Fruit fly (Drosophila melanogaster) whole organism, embryonic: ENCODE results near the gene Blos4.

Experiments
- B-H1 ChIP-seq: fragments of 200-800 bp; sonication (Bioruptor generic); IDR thresholded peaks from 3 replicates; pipeline ENCODE4 v1.3.6; 2022; ENCODE audit warnings: missing biosample characterization, missing genetic modification characterization
- Blimp-1 ChIP-seq: fragments of 200-800 bp; sonication (Bioruptor generic); optimal IDR thresholded peaks from 3 replicates; lab custom pipeline; 2018; ENCODE audit warnings: missing biosample characterization, missing genetic modification characterization, mild to moderate bottlenecking, moderate library complexity, missing genetic modification reagents
- CG18011 ChIP-seq: fragments of 200-800 bp; sonication (Bioruptor generic); optimal IDR thresholded peaks from 2 replicates; lab custom pipeline; 2017; ENCODE audit warnings: missing biosample characterization, missing genetic modification characterization, mild to moderate bottlenecking, moderate library complexity, missing genotype
- CG18599 ChIP-seq: fragments of 200-800 bp; sonication (Bioruptor generic); optimal IDR thresholded peaks from 3 replicates; lab custom pipeline; 2017; ENCODE audit warnings: missing biosample characterization, missing genetic modification characterization, mild to moderate bottlenecking, moderate library complexity, missing genetic modification reagents
- CG2199 ChIP-seq: fragments of 200-800 bp; sonication (Bioruptor generic); IDR thresholded peaks from 3 replicates; pipeline ENCODE4 v1.3.6; 2022; ENCODE audit warnings: missing biosample characterization, missing genetic modification characterization
- CG2889 ChIP-seq: fragments of 200-800 bp; sonication (Bioruptor generic); IDR thresholded peaks from 3 replicates; pipeline ENCODE4 v1.3.6; 2022; ENCODE audit warnings: missing biosample characterization, missing genetic modification characterization
- CG31224 ChIP-seq: fragments of 200-800 bp; sonication (Bioruptor generic); IDR thresholded peaks from 2 replicates; pipeline ENCODE4 v1.3.6; 2022; ENCODE audit warnings: missing biosample characterization, missing genetic modification characterization
- CG3847 ChIP-seq: fragments of 200-800 bp; sonication (Bioruptor generic); IDR thresholded peaks from 2 replicates; pipeline ENCODE4 v1.3.6; 2022; ENCODE audit warnings: missing biosample characterization, missing genetic modification characterization
- CG3995 ChIP-seq: fragments of 200-800 bp; sonication (Bioruptor generic); optimal IDR thresholded peaks from 3 replicates; lab custom pipeline; 2016; ENCODE audit warnings: missing biosample characterization, missing genetic modification characterization
- CG4424 ChIP-seq: fragments of 200-800 bp; sonication (Bioruptor generic); optimal IDR thresholded peaks from 3 replicates; lab custom pipeline; 2016; ENCODE audit warnings: missing biosample characterization, missing genetic modification characterization
- CG7357 ChIP-seq: fragments of 200-800 bp; sonication (Bioruptor generic); IDR thresholded peaks from 3 replicates; pipeline ENCODE4 v1.3.6; 2022; ENCODE audit warnings: missing biosample characterization, missing genetic modification characterization
- CG7556 ChIP-seq: fragments of 200-800 bp; sonication (Bioruptor generic); optimal IDR thresholded peaks from 2 replicates; lab custom pipeline; 2017; ENCODE audit warnings: missing biosample characterization, mild to moderate bottlenecking, missing genetic modification characterization
- CG8388 ChIP-seq: fragments of 200-800 bp; sonication (Bioruptor generic); optimal IDR thresholded peaks from 2 replicates; lab custom pipeline; 2019; ENCODE audit warnings: missing biosample characterization, mild to moderate bottlenecking, missing genetic modification characterization, moderate library complexity
- CG8944 ChIP-seq: fragments of 200-800 bp; sonication (Bioruptor generic); optimal IDR thresholded peaks from 3 replicates; lab custom pipeline; 2016; ENCODE audit warnings: missing biosample characterization, missing genetic modification characterization
- Deaf1 ChIP-seq: fragments of 200-800 bp; optimal IDR thresholded peaks from 3 replicates; lab custom pipeline; 2019; ENCODE audit warnings: missing biosample characterization, mild to moderate bottlenecking, missing genetic modification characterization, moderate library complexity
- Dfd ChIP-seq, 2 experiments: fragments of >200 bp; optimal IDR thresholded peaks; 2 replicates each; lab custom pipeline; 2017; ENCODE audit warnings: missing biosample characterization in 2 of 2, missing genetic modification characterization in 2 of 2
- Dll ChIP-seq: fragments of 200-800 bp; sonication (Bioruptor generic); IDR thresholded peaks from 4 replicates; pipeline ENCODE4 v1.3.6; 2022; ENCODE audit warnings: missing biosample characterization, missing genetic modification characterization; ENCODE audit not compliant: partially characterized antibody
- Ets65A ChIP-seq: fragments of 200-800 bp; sonication (Bioruptor generic); peaks from one replicate; lab custom pipeline; 2016; ENCODE audit warnings: missing biosample characterization, missing genetic modification characterization
- H15 ChIP-seq: fragments of 200-800 bp; sonication (Bioruptor generic); IDR thresholded peaks from 3 replicates; pipeline ENCODE4 v1.3.6; 2022; ENCODE audit warnings: missing biosample characterization, missing genetic modification characterization
- HLH54F ChIP-seq: fragments of 200-800 bp; sonication (Bioruptor generic); optimal IDR thresholded peaks from 3 replicates; lab custom pipeline; 2016; ENCODE audit warnings: missing biosample characterization, missing genetic modification characterization
- Hey ChIP-seq: fragments of 200-800 bp; sonication (Bioruptor generic); optimal IDR thresholded peaks from 3 replicates; lab custom pipeline; 2018; ENCODE audit warnings: missing biosample characterization, mild to moderate bottlenecking, missing genetic modification characterization
- Lim3 ChIP-seq: fragments of 200-800 bp; sonication (Bioruptor generic); IDR thresholded peaks from 2 replicates; pipeline ENCODE4 v1.3.6; 2022; ENCODE audit warnings: missing biosample characterization, missing genetic modification characterization
- MESR4 ChIP-seq: fragments of 200-800 bp; sonication (Bioruptor generic); optimal IDR thresholded peaks from 2 replicates; lab custom pipeline; 2018; ENCODE audit warnings: missing biosample characterization, mild to moderate bottlenecking, missing genetic modification characterization, moderate library complexity
- Trl ChIP-seq, 3 experiments: fragments of >200 bp in 2 of 3; fragments of 200-800 bp in 1 of 3; sonication (Bioruptor generic) in 1 of 3; optimal IDR thresholded peaks; 2 replicates in 1 of 3; 3 replicates in 2 of 3; lab custom pipeline; 2016 to 2017; ENCODE audit warnings: missing biosample characterization in 1 of 3, missing genetic modification characterization in 1 of 3
- abd-A ChIP-seq: fragments of 200-800 bp; sonication (Bioruptor generic); optimal IDR thresholded peaks from 3 replicates; lab custom pipeline; 2019; ENCODE audit warnings: missing biosample characterization, mild to moderate bottlenecking, missing genetic modification characterization, moderate library complexity
- ase ChIP-seq: fragments of 200-800 bp; sonication (Bioruptor generic); IDR thresholded peaks from 3 replicates; pipeline ENCODE4 v1.3.6; 2022; ENCODE audit warnings: missing biosample characterization, missing genetic modification characterization
- bigmax ChIP-seq: fragments of 200-800 bp; sonication (Bioruptor generic); optimal IDR thresholded peaks from 2 replicates; lab custom pipeline; 2018; ENCODE audit warnings: missing biosample characterization, mild to moderate bottlenecking, missing genetic modification characterization
- chif ChIP-seq, 2 experiments: fragments of 200-800 bp; sonication (Bioruptor generic); optimal IDR thresholded peaks; 3 replicates each; lab custom pipeline; 2016; ENCODE audit warnings: missing biosample characterization in 2 of 2, missing genetic modification characterization in 2 of 2
- chm ChIP-seq: fragments of 200-800 bp; sonication (Bioruptor generic); IDR thresholded peaks from 2 replicates; pipeline ENCODE4 v1.3.6; 2022; ENCODE audit warnings: missing biosample characterization, missing genetic modification characterization
- crol ChIP-seq: fragments of 200-800 bp; sonication (Bioruptor generic); IDR thresholded peaks from 2 replicates; pipeline ENCODE4 v1.3.6; 2022; ENCODE audit warnings: missing biosample characterization, missing genetic modification characterization
- en ChIP-seq: fragments of 200-800 bp; sonication (Bioruptor generic); optimal IDR thresholded peaks from 2 replicates; lab custom pipeline; 2016; ENCODE audit warnings: missing biosample characterization, missing genetic modification characterization
- gce ChIP-seq: fragments of 200-800 bp; sonication (Bioruptor generic); IDR thresholded peaks from 3 replicates; pipeline ENCODE4 v1.3.6; 2022; ENCODE audit warnings: missing biosample characterization, missing genetic modification characterization
- gcm ChIP-seq: fragments of 200-800 bp; sonication (Bioruptor generic); optimal IDR thresholded peaks from 2 replicates; lab custom pipeline; 2019; ENCODE audit warnings: missing biosample characterization, mild to moderate bottlenecking, missing genetic modification characterization, moderate library complexity
- hth ChIP-seq: fragments of >200 bp; optimal IDR thresholded peaks from 2 replicates; lab custom pipeline; 2017; ENCODE audit warnings: inconsistent platforms
- kni ChIP-seq: fragments of 200-800 bp; sonication (Bioruptor generic); optimal IDR thresholded peaks from 3 replicates; lab custom pipeline; 2017; ENCODE audit warnings: mild to moderate bottlenecking, missing biosample characterization, missing genetic modification reagents, missing genetic modification characterization
- lmd ChIP-seq: fragments of 200-800 bp; sonication (Bioruptor generic); IDR thresholded peaks from 2 replicates; pipeline ENCODE4 v1.3.6; 2022; ENCODE audit warnings: missing biosample characterization, missing genetic modification characterization
- mirr ChIP-seq: fragments of 200-800 bp; sonication (Bioruptor generic); optimal IDR thresholded peaks from 3 replicates; lab custom pipeline; 2018; ENCODE audit warnings: missing biosample characterization, mild to moderate bottlenecking, missing genetic modification characterization
- nerfin-1 ChIP-seq: fragments of 200-800 bp; sonication (Bioruptor generic); optimal IDR thresholded peaks from 3 replicates; lab custom pipeline; 2019; ENCODE audit warnings: missing biosample characterization, mild to moderate bottlenecking, missing genetic modification characterization, moderate library complexity
- oc ChIP-seq: fragments of 200-800 bp; sonication (Bioruptor generic); optimal IDR thresholded peaks from 2 replicates; lab custom pipeline; 2018; ENCODE audit warnings: missing biosample characterization, mild to moderate bottlenecking, missing genetic modification characterization, moderate library complexity
- p53 ChIP-seq: fragments of 200-800 bp; sonication (Bioruptor generic); optimal IDR thresholded peaks from 2 replicates; lab custom pipeline; 2016; ENCODE audit warnings: missing biosample characterization, missing genetic modification characterization
- pros ChIP-seq: fragments of 200-800 bp; sonication (Bioruptor generic); optimal IDR thresholded peaks from 3 replicates; lab custom pipeline; 2019; ENCODE audit warnings: missing biosample characterization, mild to moderate bottlenecking, missing genetic modification characterization, moderate library complexity
- row ChIP-seq: fragments of 200-800 bp; sonication (Bioruptor generic); IDR thresholded peaks from 3 replicates; pipeline ENCODE4 v1.3.6; 2022; ENCODE audit warnings: missing biosample characterization, missing genetic modification characterization
- run ChIP-seq: fragments of 200-800 bp; sonication (Bioruptor generic); optimal IDR thresholded peaks from 3 replicates; lab custom pipeline; 2018; ENCODE audit warnings: missing biosample characterization, mild to moderate bottlenecking, missing genetic modification characterization
- sd ChIP-seq: fragments of 200-800 bp; sonication (Bioruptor generic); optimal IDR thresholded peaks from 3 replicates; lab custom pipeline; 2018; ENCODE audit warnings: missing biosample characterization, mild to moderate bottlenecking, missing genetic modification characterization, moderate library complexity
- sug ChIP-seq: fragments of 200-800 bp; optimal IDR thresholded peaks from 2 replicates; lab custom pipeline; 2019; ENCODE audit warnings: missing biosample characterization, mild to moderate bottlenecking, missing genetic modification characterization, moderate library complexity
- tio ChIP-seq: fragments of 200-800 bp; sonication (Bioruptor generic); optimal IDR thresholded peaks from 2 replicates; lab custom pipeline; 2017; ENCODE audit warnings: missing biosample characterization, missing genetic modification characterization, inconsistent platforms
- tll ChIP-seq, 2 experiments: fragments of 200-800 bp in 1 of 2; fragments of >200 bp in 1 of 2; sonication (Bioruptor generic) in 1 of 2; optimal IDR thresholded peaks; 2 replicates each; lab custom pipeline; 2017 to 2019; ENCODE audit warnings: missing biosample characterization in 2 of 2, missing genetic modification characterization in 2 of 2, mild to moderate bottlenecking in 1 of 2, moderate library complexity in 1 of 2
- zf30C ChIP-seq: fragments of 200-800 bp; sonication (Bioruptor generic); optimal IDR thresholded peaks from 3 replicates; lab custom pipeline; 2018; ENCODE audit warnings: missing biosample characterization, mild to moderate bottlenecking, missing genetic modification characterization

Blos4 gene

DNA sequence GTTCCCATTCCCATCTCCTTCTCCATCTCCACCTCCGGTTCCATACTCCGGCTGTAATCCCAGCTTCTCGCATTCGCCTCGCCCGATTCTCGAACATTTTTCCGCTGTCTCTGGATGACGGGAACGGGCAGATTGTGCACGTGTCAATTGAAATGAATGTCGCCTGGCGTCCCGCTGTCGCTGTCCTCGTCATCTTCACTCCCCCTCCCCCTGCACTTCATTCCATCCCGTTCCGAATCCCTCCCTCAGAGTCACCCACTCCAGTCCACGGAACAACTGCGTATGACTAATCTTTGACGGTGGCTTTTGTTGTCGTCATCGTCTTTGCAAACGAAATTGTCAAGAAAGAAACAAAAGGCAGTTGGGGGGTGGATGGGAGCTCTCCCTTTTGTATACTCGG is 37.0 kb upstream of the Blos4 start (continued):
- TF ChIP-seq CG3995 (GFP tag; lab: Kevin White, UChicago) (no peak), chif (GFP tag; optimal IDR thresholded peaks at IDR 0.05; lab: Kevin White, UChicago) (no peak), CG4424 (no peak)

DNA sequence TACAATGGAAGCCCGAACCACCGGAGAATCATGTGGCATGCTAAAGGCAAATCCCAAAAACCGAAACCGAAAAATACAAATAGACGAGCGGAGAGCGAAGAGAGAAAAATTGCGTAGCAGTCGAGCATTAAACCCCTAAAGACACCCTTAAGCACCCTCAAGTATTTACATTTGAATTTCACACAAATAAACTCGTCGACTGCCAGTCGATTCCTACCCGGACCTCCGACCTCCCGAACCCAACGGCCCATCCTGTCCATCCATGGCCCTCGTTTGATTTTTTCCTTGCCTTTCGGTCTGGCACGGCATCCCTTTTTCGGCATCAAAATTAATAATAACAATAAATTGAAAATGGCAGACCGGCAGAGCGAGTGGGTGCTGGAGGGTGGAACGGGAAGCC is 36.1 kb upstream of the Blos4 start:
- TF ChIP-seq crol (GFP tag; lab: Robert Waterston, UW) (peak; percentile 21; the same call in 1 of the 2 replicates), Deaf1 (tag; lab: Kevin White, UChicago) (peak; percentile 15), zf30C (GFP tag; lab: Kevin White, UChicago) (no peak), row (GFP tag; lab: Robert Waterston, UW) (no peak), CG8388 (no peak), sd (tag; lab: Kevin White, UChicago) (peak; percentile 11), oc (tag; lab: Kevin White, UChicago) (peak; percentile 7), abd-A (tag; lab: Kevin White, UChicago) (peak; percentile 85), Ets65A (no peak), sug (tag; lab: Kevin White, UChicago) (no peak), CG18011 (GFP tag; lab: Kevin White, UChicago) (no peak), Lim3 (GFP tag; lab: Robert Waterston, UW) (no peak), hth (lab: Kevin White, UChicago) (no peak), lmd (GFP tag; lab: Robert Waterston, UW) (no peak), CG2199 (GFP tag; lab: Robert Waterston, UW) (peak; percentile 81; the same call in 1 of the 3 replicates), mirr (GFP tag; lab: Kevin White, UChicago) (no peak), CG31224 (0 out of 2 replicates have a peak, but pooled peaks have one; percentile 67), Hey (tag; lab: Kevin White, UChicago) (peak; percentile 23), tll (GFP tag; optimal IDR thresholded peaks at IDR 0.05; lab: Kevin White, UChicago) (peak in 1 of 2 experiments; percentile 66), chm (0 out of 2 replicates have a peak, but pooled peaks have one; percentile 23), Dll (GFP tag; lab: Robert Waterston, UW) (no peak), CG3995 (GFP tag; lab: Kevin White, UChicago) (no peak), bigmax (GFP tag; lab: Kevin White, UChicago) (no peak), CG3847 (GFP tag; lab: Robert Waterston, UW) (no peak), pros (peak; percentile 97), ase (no peak), nerfin-1 (tag; lab: Kevin White, UChicago) (peak; percentile 26), Trl (optimal IDR thresholded peaks at IDR 0.05; lab: Kevin White, UChicago) (peak in 1 of 2 experiments; percentile 12), Trl (GFP tag; optimal IDR thresholded peaks at IDR 0.05; lab: Kevin White, UChicago) (no peak), CG2889 (GFP tag; lab: Robert Waterston, UW) (no peak), tio (GFP tag; lab: Kevin White, UChicago) (no peak), gce (GFP tag; lab: Robert Waterston, UW) (no peak), H15 (GFP tag; lab: Robert Waterston, UW) (no peak), CG7357 (GFP tag; lab: Robert Waterston, UW) (no peak), run (tag; lab: Kevin White, UChicago) (no peak), gcm (GFP tag; lab: Kevin White, UChicago) (no peak), MESR4 (no peak), Blimp-1 (GFP tag; lab: Kevin White, UChicago) (no peak), kni (GFP tag; lab: Kevin White, UChicago) (peak; percentile 51), p53 (no peak), CG18599 (GFP tag; lab: Kevin White, UChicago) (no peak), CG7556 (GFP tag; lab: Kevin White, UChicago) (no peak), B-H1 (GFP tag; lab: Robert Waterston, UW) (no peak), HLH54F (GFP tag; lab: Kevin White, UChicago) (no peak), CG8944 (GFP tag; lab: Kevin White, UChicago) (no peak), en (GFP tag; lab: Kevin White, UChicago) (no peak), Dfd (GFP tag; optimal IDR thresholded peaks at IDR 0.05; lab: Kevin White, UChicago) (no peak)
- TF ChIP-seq, all 482 proteins: peak for 14
